Fruit fly (Drosophila melanogaster): ENCODE data around the gene Fum4.

The Fum4 gene

dm6 chr2L:10230455-10230854, 39.2 kb upstream of the Fum4 start (continued):
- no peak for TF ChIP-seq Trl (optimal IDR thresholded peaks at IDR 0.05)
- TF ChIP-seq Trl (GFP tag; optimal IDR thresholded peaks at IDR 0.05): no peak
- no peak for TF ChIP-seq CG13624 (GFP tag; optimal IDR thresholded peaks at IDR 0.05)
- 0 out of 3 replicates have a peak, but pooled peaks have one; percentile 35 for TF ChIP-seq CG14860 (GFP tag; IDR thresholded peaks at IDR 0.05; ENCODE audit: partially characterized antibody)
- no peak for TF ChIP-seq Gug (GFP tag; IDR thresholded peaks at IDR 0.05)
- TF ChIP-seq repo (GFP tag; optimal IDR thresholded peaks at IDR 0.05): no peak
- TF ChIP-seq dan (GFP tag; IDR thresholded peaks at IDR 0.05): no peak
- TF ChIP-seq CG6254 (GFP tag; optimal IDR thresholded peaks at IDR 0.05): no peak
- TF ChIP-seq phol (tag; optimal IDR thresholded peaks at IDR 0.05): peak; percentile 99
- TF ChIP-seq CG1603 (tag; optimal IDR thresholded peaks at IDR 0.05): peak; percentile 7
- TF ChIP-seq tna (GFP tag; IDR thresholded peaks at IDR 0.05; ENCODE audit: partially characterized antibody): peak; percentile 46; the same call in 1 of the 2 replicates
- TF ChIP-seq sna (GFP tag; IDR thresholded peaks at IDR 0.05; ENCODE audit: partially characterized antibody): 0 out of 2 replicates have a peak, but pooled peaks have one; percentile 50
- TF ChIP-seq Nf-YB (GFP tag; optimal IDR thresholded peaks at IDR 0.05): no peak
- peak; percentile 44 for TF ChIP-seq CG34224 (GFP tag; IDR thresholded peaks at IDR 0.05; ENCODE audit: partially characterized antibody)
- no peak for TF ChIP-seq Lpt (GFP tag; optimal IDR thresholded peaks at IDR 0.05)
- TF ChIP-seq unc-4 (GFP tag; IDR thresholded peaks at IDR 0.05; ENCODE audit: partially characterized antibody): peak; percentile 60; the same call in 1 of the 2 replicates
- TF ChIP-seq lab (GFP tag; optimal IDR thresholded peaks at IDR 0.05): no peak
- TF ChIP-seq Atf3 (GFP tag; optimal IDR thresholded peaks at IDR 0.05): no peak
- TF ChIP-seq CG18599 (GFP tag; optimal IDR thresholded peaks at IDR 0.05): no peak
- TF ChIP-seq CG1832 (GFP tag; optimal IDR thresholded peaks at IDR 0.05): no peak
- TF ChIP-seq sens (GFP tag): peak; percentile 41
- TF ChIP-seq Sry-δ (GFP tag; optimal IDR thresholded peaks at IDR 0.05): peak; percentile 56
- TF ChIP-seq CG14014 (GFP tag; IDR thresholded peaks at IDR 0.05): no peak
- peak; percentile 40 for TF ChIP-seq sqz (GFP tag; optimal IDR thresholded peaks at IDR 0.05)
- TF ChIP-seq CG13287 (GFP tag; IDR thresholded peaks at IDR 0.05; ENCODE audit: partially characterized antibody): peak; percentile 64
- no peak for TF ChIP-seq vfl (GFP tag; optimal IDR thresholded peaks at IDR 0.05)
- 0 out of 3 replicates have a peak, but pooled peaks have one; percentile 10 for TF ChIP-seq CG17361 (GFP tag; IDR thresholded peaks at IDR 0.05)
- no peak for TF ChIP-seq Oaz (GFP tag; IDR thresholded peaks at IDR 0.05)
- TF ChIP-seq CG8290 (GFP tag; optimal IDR thresholded peaks at IDR 0.05): peak; percentile 81
- peak; percentile 25 to 72 for TF ChIP-seq CG8290 (tag; optimal IDR thresholded peaks at IDR 0.05)
- peak; percentile 96 for TF ChIP-seq Neu2 (GFP tag; optimal IDR thresholded peaks at IDR 0.05; ENCODE audit: borderline replicate concordance)
- peak; percentile 41 for TF ChIP-seq gfzf (GFP tag; optimal IDR thresholded peaks at IDR 0.05)
- TF ChIP-seq CG15073 (GFP tag; optimal IDR thresholded peaks at IDR 0.05): no peak
- no peak for TF ChIP-seq yki (optimal IDR thresholded peaks at IDR 0.05)
- peak; percentile 37; the same call in 1 of the 2 replicates for TF ChIP-seq inv (GFP tag; IDR thresholded peaks at IDR 0.05; ENCODE audit: partially characterized antibody)
- TF ChIP-seq CG6791 (GFP tag; IDR thresholded peaks at IDR 0.05; ENCODE audit: partially characterized antibody): peak; percentile 60; the same call in 2 of the 3 replicates
- TF ChIP-seq seq (GFP tag; IDR thresholded peaks at IDR 0.05): peak; percentile 25; the same call in 1 of the 2 replicates
- TF ChIP-seq knrl (GFP tag; IDR thresholded peaks at IDR 0.05; ENCODE audit: partially characterized antibody): peak; percentile 42; the same call in 1 of the 3 replicates
- peak; percentile 54; the same call in 3 of the 4 replicates for TF ChIP-seq Dll (GFP tag; IDR thresholded peaks at IDR 0.05; ENCODE audit: partially characterized antibody)
- TF ChIP-seq ham (GFP tag; IDR thresholded peaks at IDR 0.05): no peak
- no peak for TF ChIP-seq nmo (GFP tag; optimal IDR thresholded peaks at IDR 0.05)
- TF ChIP-seq Adf1 (GFP tag; IDR thresholded peaks at IDR 0.05): no peak
- TF ChIP-seq nerfin-1 (tag; optimal IDR thresholded peaks at IDR 0.05): no peak
- no peak for TF ChIP-seq shn (GFP tag; optimal IDR thresholded peaks at IDR 0.05)
- peak; percentile 36; the same call in 2 of the 3 replicates for TF ChIP-seq row (GFP tag; IDR thresholded peaks at IDR 0.05)
- no peak for TF ChIP-seq zf30C (GFP tag; optimal IDR thresholded peaks at IDR 0.05)
- TF ChIP-seq CG12659 (GFP tag; optimal IDR thresholded peaks at IDR 0.05): no peak
- TF ChIP-seq CG9932 (GFP tag; IDR thresholded peaks at IDR 0.05): no peak
- no peak for TF ChIP-seq rib (GFP tag; IDR thresholded peaks at IDR 0.05)
- no peak for TF ChIP-seq Sox100B (GFP tag; optimal IDR thresholded peaks at IDR 0.05)
- no peak for TF ChIP-seq Ets65A (GFP tag)

Data from whole organism, embryonic.